Worm (Caenorhabditis elegans): ENCODE results near the gene F48F7.3.

Gene F48F7.3

DNA sequence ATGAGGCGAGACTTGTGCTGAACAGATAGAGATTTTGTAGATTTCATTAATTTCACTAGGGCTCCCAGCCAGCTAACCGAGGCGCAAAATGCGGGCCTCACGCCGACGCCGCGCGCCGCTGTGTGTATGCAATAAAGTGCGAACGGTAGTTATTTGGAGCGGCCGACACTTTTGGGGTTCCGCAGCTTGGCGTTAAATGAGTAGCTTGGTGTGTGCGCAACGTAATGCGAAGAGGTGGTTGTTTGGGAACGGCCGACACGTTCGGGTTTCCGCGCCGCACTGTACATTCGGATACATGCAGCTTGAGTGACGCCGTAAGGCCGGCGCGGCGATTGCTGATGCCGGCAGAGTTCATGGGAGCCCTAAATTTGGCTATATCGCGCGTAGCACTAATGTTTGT is 44.8 kb downstream of the F48F7.3 start:
- no peak for TF ChIP-seq him-1 (tag; optimal IDR thresholded peaks at IDR 0.05)
- TF ChIP-seq dao-5 (tag; optimal IDR thresholded peaks at IDR 0.05), result no peak
- TF ChIP-seq W03F9.2 (tag; optimal IDR thresholded peaks at IDR 0.05), result no peak

DNA sequence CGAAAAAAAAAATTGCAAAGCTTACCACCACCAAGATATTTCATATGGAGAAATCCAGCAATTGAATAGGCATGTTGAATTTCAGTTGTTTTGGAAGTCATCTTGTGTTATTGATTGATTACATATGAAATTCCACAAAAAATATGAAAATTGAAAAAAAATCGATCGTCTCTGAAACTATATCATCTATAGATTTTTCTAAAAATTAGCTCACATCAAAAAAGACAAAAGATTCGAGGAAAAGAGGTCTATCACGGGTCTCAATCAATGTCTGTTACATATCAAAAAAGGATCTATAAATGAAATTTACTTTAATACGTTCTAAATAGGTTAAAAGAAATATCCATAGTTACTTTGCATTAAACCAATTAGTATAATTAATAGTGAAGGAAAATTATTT is 49.1 kb downstream of the F48F7.3 start, which contains the start of gene tbc-19:
tbc-19 (minus strand) TSS at position 101 of the 400 bp plus-strand sequence.
- TF ChIP-seq him-1 (tag; optimal IDR thresholded peaks at IDR 0.05) (no peak), dao-5 (tag; optimal IDR thresholded peaks at IDR 0.05) (no peak), W03F9.2 (tag; optimal IDR thresholded peaks at IDR 0.05) (no peak)

Data from whole organism, L4/young adult.